Worm (Caenorhabditis elegans) whole organism, late embryonic: Measurements from ENCODE around the gene C23G10.10.

Source experiments
- ceh-31 ChIP-seq: sonication (generic microtip); optimal IDR thresholded peaks from 2 replicates; lab custom pipeline; 2016; ENCODE audit warnings: missing genetic modification characterization, missing compliant biosample characterization
- ceh-34 ChIP-seq: sonication (generic microtip); optimal IDR thresholded peaks from 2 replicates; lab custom pipeline; 2016; ENCODE audit warnings: mild to moderate bottlenecking, missing genetic modification characterization, missing compliant biosample characterization

DNA sequence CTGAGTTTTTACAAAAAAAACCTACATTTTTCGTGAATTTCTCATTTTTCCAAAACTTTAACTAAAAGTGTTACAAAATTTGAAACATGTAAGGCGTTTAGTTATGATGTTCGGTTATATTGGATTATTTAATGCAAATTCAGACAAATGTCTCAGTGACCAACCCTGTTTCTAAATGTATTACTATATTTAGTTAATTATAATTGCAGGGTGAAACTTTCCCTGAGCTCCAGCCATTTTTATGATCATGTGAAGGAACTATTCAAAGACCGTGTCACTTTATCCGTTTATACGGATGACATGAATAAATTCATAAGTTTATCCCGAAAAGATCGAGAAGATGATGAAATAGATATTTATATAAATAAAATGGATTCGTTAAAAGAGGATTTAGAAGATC, 23.0 kb downstream of the C23G10.10 start, which contains the start of gene C23G10.5:
- no peak for TF ChIP-seq ceh-34 (tag; lab: Kevin White, UChicago)
- no peak for TF ChIP-seq ceh-31 (tag; lab: Kevin White, UChicago)
